Worm (Caenorhabditis elegans) whole organism, late embryonic: Measurements from ENCODE around the gene sri-25.

Experiments
- C38D4.7 ChIP-seq: fragments of 200-800 bp; sonication (Bioruptor generic); optimal IDR thresholded peaks from 2 replicates; lab custom pipeline; 2018; ENCODE audit warnings: mild to moderate bottlenecking, missing genetic modification characterization, moderate library complexity, missing compliant biosample characterization
- T23F11.4 ChIP-seq: fragments of 200-800 bp; sonication (Bioruptor generic); optimal IDR thresholded peaks from 2 replicates; lab custom pipeline; 2018; ENCODE audit warnings: mild to moderate bottlenecking, missing genetic modification characterization, missing compliant biosample characterization
- ceh-14 ChIP-seq: sonication (generic microtip); optimal IDR thresholded peaks from 2 replicates; lab custom pipeline; 2016; ENCODE audit warnings: missing genotype, missing genetic modification characterization, missing compliant biosample characterization
- ceh-22 ChIP-seq: sonication (generic microtip); optimal IDR thresholded peaks from 2 replicates; lab custom pipeline; 2017; ENCODE audit warnings: missing biosample characterization, missing genetic modification characterization
- dve-1 ChIP-seq: sonication (generic microtip); optimal IDR thresholded peaks from 2 replicates; lab custom pipeline; 2017; ENCODE audit warnings: antibody characterized with exemption, mild to moderate bottlenecking, missing genetic modification characterization, missing compliant biosample characterization
- lin-11 ChIP-seq: fragments of 200-800 bp; sonication (Bioruptor generic); optimal IDR thresholded peaks from 2 replicates; lab custom pipeline; 2018; ENCODE audit warnings: mild to moderate bottlenecking, missing genetic modification characterization, missing compliant biosample characterization
- nfya-1 ChIP-seq: sonication (generic microtip); optimal IDR thresholded peaks from 2 replicates; lab custom pipeline; 2017; ENCODE audit warnings: missing genetic modification characterization, mild to moderate bottlenecking, missing compliant biosample characterization, antibody characterized with exemption, moderate library complexity
- pag-3 ChIP-seq: sonication (generic microtip); optimal IDR thresholded peaks from 2 replicates; lab custom pipeline; 2016; ENCODE audit warnings: missing compliant biosample characterization, missing genetic modification characterization, borderline replicate concordance
- tbx-2 ChIP-seq: sonication (generic microtip); optimal IDR thresholded peaks from 2 replicates; lab custom pipeline; 2016; ENCODE audit warnings: missing genetic modification characterization, missing compliant biosample characterization
- unc-42 ChIP-seq: sonication (generic microtip); optimal IDR thresholded peaks from 2 replicates; lab custom pipeline; 2016; ENCODE audit warnings: missing genotype, missing genetic modification characterization, missing compliant biosample characterization
- unc-86 ChIP-seq: sonication (generic microtip); optimal IDR thresholded peaks from 2 replicates; lab custom pipeline; 2016; ENCODE audit warnings: missing genetic modification characterization, missing compliant biosample characterization

ce11 chrV:15223668-15224067 lies 6.9 kb downstream of the sri-25 start, which contains the start of gene srw-24:
- TF ChIP-seq unc-42, result no peak
- no peak for TF ChIP-seq nfya-1 (tag; lab: Kevin White, UChicago)
- TF ChIP-seq dve-1 (tag; lab: Kevin White, UChicago), result no peak
- TF ChIP-seq ceh-22 (tag; lab: Kevin White, UChicago), result no peak
- TF ChIP-seq T23F11.4 (GFP tag; lab: Kevin White, UChicago), result no peak
- no peak for TF ChIP-seq unc-86 (tag; lab: Kevin White, UChicago)
- TF ChIP-seq lin-11 (tag; lab: Kevin White, UChicago), result no peak
- TF ChIP-seq ceh-14 (tag; lab: Kevin White, UChicago), result no peak
- no peak for TF ChIP-seq C38D4.7 (GFP tag; lab: Kevin White, UChicago)
- no peak for TF ChIP-seq tbx-2 (tag; lab: Kevin White, UChicago)
- TF ChIP-seq pag-3, result no peak
